2 worm cellular contexts compared by ENCODE assay signal in the genomic region with DNA sequence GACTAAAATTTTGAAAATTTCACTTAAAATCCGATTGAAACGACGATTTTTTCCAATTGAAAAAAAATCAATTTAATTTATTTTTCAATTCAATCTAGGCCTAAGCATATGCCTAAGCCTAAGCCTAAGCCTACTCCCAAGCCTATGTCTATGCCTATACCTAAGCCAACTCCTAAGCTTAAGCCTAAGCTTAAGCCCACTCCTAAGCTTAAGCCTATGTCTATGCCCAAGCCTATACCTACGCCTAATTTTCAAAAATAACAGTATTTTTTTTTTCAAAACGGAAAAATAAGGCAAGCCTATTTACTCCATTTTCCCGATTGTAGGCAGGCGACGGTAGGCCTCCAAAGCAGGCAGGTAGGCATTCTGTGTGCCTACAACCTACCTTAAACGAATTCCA.
TF ChIP-seq lines count a peak whose summit lies in the region.

No protein-coding gene starts in this region.

TF ChIP-seq in whole organism, early embryonic, 17 proteins besides CTCF, POLR2A, EP300 and RAD21:
- TF ChIP-seq sea-1 (GFP tag; conservative IDR thresholded peaks at IDR 0.05; lab: Robert Waterston, UW) (no peak), ceh-36 (tag; optimal IDR thresholded peaks at IDR 0.05; lab: Kevin White, UChicago) (peak; percentile 52)

TF ChIP-seq in whole organism, midembryonic, 9 proteins besides CTCF, POLR2A, EP300 and RAD21:
- no peak for TF ChIP-seq T22C8.4 (GFP tag; IDR thresholded peaks at IDR 0.05; lab: Robert Waterston, UW)
- no peak for TF ChIP-seq ztf-23 (GFP tag; IDR thresholded peaks at IDR 0.05; lab: Robert Waterston, UW)
- no peak for TF ChIP-seq med-1 (GFP tag; optimal IDR thresholded peaks at IDR 0.05; lab: Kevin White, UChicago; ENCODE audit: insufficient read depth)
- no peak for TF ChIP-seq cog-1 (tag; optimal IDR thresholded peaks at IDR 0.05; lab: Kevin White, UChicago)
- TF ChIP-seq flt-1 (GFP tag; IDR thresholded peaks at IDR 0.05; lab: Robert Waterston, UW) = no peak
- no peak for TF ChIP-seq klf-2 (GFP tag; conservative IDR thresholded peaks at IDR 0.05; lab: Robert Waterston, UW)
- no peak for TF ChIP-seq tab-1 (GFP tag; IDR thresholded peaks at IDR 0.05; lab: Robert Waterston, UW)
- TF ChIP-seq ztf-29 (GFP tag; IDR thresholded peaks at IDR 0.05; lab: Robert Waterston, UW) = peak; percentile 54; the same call in 1 of the 2 replicates
